Fruit fly (Drosophila melanogaster) whole organism, prepupa: ENCODE data around the gene CG42780.

Experiments
- Blimp-1 ChIP-seq: fragments of 200-800 bp; sonication (Bioruptor generic); optimal IDR thresholded peaks from 3 replicates; lab custom pipeline; 2017; ENCODE audit warnings: missing biosample characterization, missing genetic modification characterization, mild to moderate bottlenecking, moderate library complexity, missing genetic modification reagents
- CG10631 ChIP-seq: fragments of 200-800 bp; sonication (Bioruptor generic); optimal IDR thresholded peaks from 2 replicates; lab custom pipeline; 2016; ENCODE audit warnings: missing biosample characterization, missing genetic modification characterization
- CG10669 ChIP-seq: fragments of 200-800 bp; sonication (Bioruptor generic); optimal IDR thresholded peaks from 3 replicates; lab custom pipeline; 2018; ENCODE audit warnings: missing biosample characterization, mild to moderate bottlenecking, missing genetic modification characterization, moderate library complexity
- CG11294 ChIP-seq: fragments of 200-800 bp; sonication (Bioruptor generic); IDR thresholded peaks from 2 replicates; pipeline ENCODE4 v1.3.6; 2022; ENCODE audit warnings: missing biosample characterization, missing genetic modification characterization
- CG11762 ChIP-seq: fragments of 200-800 bp; sonication (Bioruptor generic); optimal IDR thresholded peaks from 3 replicates; lab custom pipeline; 2016; ENCODE audit warnings: missing biosample characterization, missing genetic modification characterization; ENCODE audit not compliant: insufficient read depth
- CG11902 ChIP-seq: fragments of 200-800 bp; sonication (Bioruptor generic); optimal IDR thresholded peaks from 3 replicates; lab custom pipeline; 2016; ENCODE audit warnings: missing biosample characterization, missing genetic modification characterization
- CG15336 ChIP-seq: fragments of 200-800 bp; sonication (Bioruptor generic); IDR thresholded peaks from 2 replicates; pipeline ENCODE4 v1.3.6; 2022; ENCODE audit warnings: missing biosample characterization, missing genetic modification characterization
- CG3032 ChIP-seq: fragments of 200-800 bp; optimal IDR thresholded peaks from 2 replicates; lab custom pipeline; 2019; ENCODE audit warnings: missing biosample characterization, mild to moderate bottlenecking, missing genetic modification characterization, moderate library complexity
- CG32006 ChIP-seq: fragments of 200-800 bp; sonication (Bioruptor generic); optimal IDR thresholded peaks from 3 replicates; lab custom pipeline; 2017; ENCODE audit warnings: missing biosample characterization, mild to moderate bottlenecking, missing genetic modification characterization
- CG34406 ChIP-seq: fragments of 200-800 bp; sonication (Bioruptor generic); optimal IDR thresholded peaks from 3 replicates; lab custom pipeline; 2016; ENCODE audit warnings: missing biosample characterization, missing genetic modification characterization
- CG3919 ChIP-seq: fragments of 200-800 bp; sonication (Bioruptor generic); optimal IDR thresholded peaks from 3 replicates; lab custom pipeline; 2016; ENCODE audit warnings: missing biosample characterization, missing genetic modification characterization
- CG4318 ChIP-seq: fragments of 200-800 bp; sonication (Bioruptor generic); optimal IDR thresholded peaks from 3 replicates; lab custom pipeline; 2017; ENCODE audit warnings: missing biosample characterization, mild to moderate bottlenecking, missing genetic modification characterization
- CG6163 ChIP-seq: fragments of 200-800 bp; sonication (Bioruptor generic); IDR thresholded peaks from 3 replicates; pipeline ENCODE4 v1.3.6; 2022; ENCODE audit warnings: missing biosample characterization, missing genetic modification characterization
- CG6276 ChIP-seq: fragments of 200-800 bp; sonication (Bioruptor generic); optimal IDR thresholded peaks from 2 replicates; lab custom pipeline; 2017; ENCODE audit warnings: missing biosample characterization, mild to moderate bottlenecking, missing genetic modification characterization
- CG6792 ChIP-seq: fragments of 200-800 bp; sonication (Bioruptor generic); optimal IDR thresholded peaks from 3 replicates; lab custom pipeline; 2016; ENCODE audit warnings: missing biosample characterization, missing genetic modification characterization
- CG6808 ChIP-seq: fragments of 200-800 bp; sonication (Bioruptor generic); optimal IDR thresholded peaks from 3 replicates; lab custom pipeline; 2017; ENCODE audit warnings: missing biosample characterization, missing genetic modification characterization, mild to moderate bottlenecking, moderate library complexity, missing genetic modification reagents
- CG7368 ChIP-seq: fragments of 200-800 bp; sonication (Bioruptor generic); optimal IDR thresholded peaks from 3 replicates; lab custom pipeline; 2016; ENCODE audit warnings: missing biosample characterization, missing genetic modification characterization
- CG8119 ChIP-seq: fragments of 200-800 bp; sonication (Bioruptor generic); IDR thresholded peaks from 3 replicates; pipeline ENCODE4 v1.3.6; 2022; ENCODE audit warnings: missing biosample characterization, missing genetic modification characterization
- CG8632 ChIP-seq: fragments of 200-800 bp; sonication (Bioruptor generic); optimal IDR thresholded peaks from 3 replicates; lab custom pipeline; 2016; ENCODE audit warnings: missing biosample characterization, missing genetic modification characterization
- CG9139 ChIP-seq: fragments of 200-800 bp; sonication (Bioruptor generic); optimal IDR thresholded peaks from 3 replicates; lab custom pipeline; 2017; ENCODE audit warnings: missing biosample characterization, mild to moderate bottlenecking, missing genetic modification characterization
- Eip93F ChIP-seq: fragments of 200-800 bp; sonication (Bioruptor generic); optimal IDR thresholded peaks from 2 replicates; lab custom pipeline; 2016; ENCODE audit warnings: missing biosample characterization, mild to moderate bottlenecking, missing genetic modification characterization
- Ets21C ChIP-seq: fragments of 200-800 bp; sonication (Bioruptor generic); optimal IDR thresholded peaks from 3 replicates; lab custom pipeline; 2016; ENCODE audit warnings: missing biosample characterization, missing genetic modification characterization
- Hr38 ChIP-seq: sonication (Bioruptor generic); optimal IDR thresholded peaks from 2 replicates; lab custom pipeline; 2016; ENCODE audit warnings: missing biosample characterization, missing genetic modification characterization
- Hr39 ChIP-seq: fragments of 200-800 bp; sonication (Bioruptor generic); optimal IDR thresholded peaks from 2 replicates; lab custom pipeline; 2016; ENCODE audit warnings: missing biosample characterization, missing genetic modification characterization
- Lpt ChIP-seq: fragments of 200-800 bp; sonication (Bioruptor generic); optimal IDR thresholded peaks from 3 replicates; lab custom pipeline; 2016; ENCODE audit warnings: missing biosample characterization, missing genetic modification characterization
- OdsH ChIP-seq: fragments of 200-800 bp; sonication (Bioruptor generic); optimal IDR thresholded peaks from 3 replicates; lab custom pipeline; 2016; ENCODE audit warnings: missing biosample characterization, missing genetic modification characterization
- Sox14 ChIP-seq: fragments of 200-800 bp; sonication (Bioruptor generic); optimal IDR thresholded peaks from 3 replicates; lab custom pipeline; 2016; ENCODE audit warnings: missing biosample characterization, missing genetic modification characterization
- Sox15 ChIP-seq: fragments of 200-800 bp; sonication (Bioruptor generic); optimal IDR thresholded peaks from 3 replicates; lab custom pipeline; 2016; ENCODE audit warnings: missing biosample characterization, missing genetic modification characterization
- achi ChIP-seq: fragments of 200-800 bp; sonication (Bioruptor generic); optimal IDR thresholded peaks from 3 replicates; lab custom pipeline; 2016; ENCODE audit warnings: missing biosample characterization, missing genetic modification characterization
- acj6 ChIP-seq: fragments of 200-800 bp; sonication (Bioruptor generic); optimal IDR thresholded peaks from 3 replicates; lab custom pipeline; 2016; ENCODE audit warnings: missing biosample characterization, missing genetic modification characterization
- dsx ChIP-seq: fragments of 200-800 bp; optimal IDR thresholded peaks from 3 replicates; lab custom pipeline; 2019; ENCODE audit warnings: missing biosample characterization, mild to moderate bottlenecking, missing genetic modification characterization, moderate library complexity; ENCODE audit not compliant: poor library complexity, severe bottlenecking
- eg ChIP-seq: fragments of 200-800 bp; sonication (Bioruptor generic); IDR thresholded peaks from 3 replicates; pipeline ENCODE4 v1.3.6; 2022; ENCODE audit warnings: missing biosample characterization, missing genetic modification characterization
- esn ChIP-seq: fragments of 200-800 bp; sonication (Bioruptor generic); optimal IDR thresholded peaks from 2 replicates; lab custom pipeline; 2016; ENCODE audit warnings: missing biosample characterization, mild to moderate bottlenecking, missing genetic modification characterization, moderate library complexity
- fd85E ChIP-seq: fragments of 200-800 bp; sonication (Bioruptor generic); optimal IDR thresholded peaks from 3 replicates; lab custom pipeline; 2016; ENCODE audit warnings: missing biosample characterization, missing genetic modification characterization
- fkh ChIP-seq: fragments of 200-800 bp; sonication (Bioruptor generic); optimal IDR thresholded peaks from 3 replicates; lab custom pipeline; 2017; ENCODE audit warnings: missing biosample characterization, mild to moderate bottlenecking, missing genetic modification characterization, moderate library complexity
- lz ChIP-seq: fragments of 200-800 bp; sonication (Bioruptor generic); optimal IDR thresholded peaks from 3 replicates; lab custom pipeline; 2016; ENCODE audit warnings: missing biosample characterization, missing genetic modification characterization
- net ChIP-seq: fragments of 200-800 bp; sonication (Bioruptor generic); optimal IDR thresholded peaks from 3 replicates; lab custom pipeline; 2016; ENCODE audit warnings: missing biosample characterization, missing genetic modification characterization
- pdm3 ChIP-seq: fragments of 200-800 bp; sonication (Bioruptor generic); optimal IDR thresholded peaks from 3 replicates; lab custom pipeline; 2016; ENCODE audit warnings: missing biosample characterization, missing genetic modification characterization
- salr ChIP-seq, 2 experiments: fragments of 200-800 bp; sonication (Bioruptor generic); optimal IDR thresholded peaks; 3 replicates each; lab custom pipeline; 2016 to 2018; ENCODE audit warnings: missing biosample characterization in 2 of 2, missing genetic modification characterization in 2 of 2, mild to moderate bottlenecking in 1 of 2
- ss ChIP-seq, 2 experiments: fragments of 200-800 bp; sonication (Bioruptor generic); optimal IDR thresholded peaks; 2 replicates in 1 of 2; 3 replicates in 1 of 2; lab custom pipeline; 2017 to 2018; ENCODE audit warnings: mild to moderate bottlenecking in 2 of 2, missing biosample characterization in 2 of 2, missing genetic modification characterization in 2 of 2, moderate library complexity in 1 of 2
- svp ChIP-seq: fragments of 200-800 bp; sonication (Bioruptor generic); peaks from one replicate; lab custom pipeline; 2016; ENCODE audit warnings: missing biosample characterization, missing genetic modification characterization
- topi ChIP-seq: fragments of 200-800 bp; sonication (Bioruptor generic); optimal IDR thresholded peaks from 3 replicates; lab custom pipeline; 2016; ENCODE audit warnings: missing biosample characterization, missing genetic modification characterization
- vri ChIP-seq: fragments of 200-800 bp; sonication (Bioruptor generic); optimal IDR thresholded peaks from 3 replicates; lab custom pipeline; 2016; ENCODE audit warnings: missing biosample characterization, mild to moderate bottlenecking, missing genetic modification characterization

CG42780 gene

DNA sequence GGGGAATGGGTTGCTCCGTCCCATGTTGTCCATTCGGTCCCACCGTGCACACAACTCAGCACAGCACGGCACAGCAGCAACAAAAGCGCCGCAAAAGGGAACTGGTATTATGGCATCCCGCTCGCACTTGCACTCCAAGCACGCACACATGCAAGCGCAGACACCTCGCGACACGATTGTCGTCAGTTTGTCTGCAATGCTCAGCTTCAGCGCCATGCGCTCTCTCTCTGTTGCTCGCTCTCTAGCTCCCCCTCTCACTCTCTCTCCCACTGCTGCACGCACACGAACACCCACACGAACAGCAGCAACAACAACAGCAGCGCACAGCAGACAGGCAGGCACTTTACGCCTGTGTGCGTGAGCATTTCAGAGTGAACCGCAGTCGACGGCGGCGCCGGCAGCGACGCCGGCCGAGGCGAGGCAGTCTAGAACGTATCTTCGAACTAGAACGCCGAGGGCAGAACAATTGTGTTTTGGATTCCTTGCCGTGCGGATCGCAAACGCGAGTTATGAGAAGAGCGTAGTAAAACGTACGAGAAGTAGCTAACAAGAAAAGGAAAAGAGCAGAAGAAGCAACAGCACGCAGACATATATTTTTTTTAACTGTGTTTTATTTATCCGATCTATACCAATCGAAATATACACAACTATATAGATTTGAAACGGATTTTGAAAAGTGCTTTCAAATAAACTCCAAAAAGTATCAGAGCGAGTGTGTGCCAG lies 24.4 kb downstream of the CG42780 start, which contains the start of gene brk:
Gene brk, plus strand, starts transcription at position 462 of the 723 bp plus-strand sequence.
- TF ChIP-seq CG11762 (GFP tag; lab: Kevin White, UChicago) (no peak), Hr38 (GFP tag; lab: Kevin White, UChicago) (no peak), achi (GFP tag; lab: Kevin White, UChicago) (no peak), Hr39 (no peak), acj6 (GFP tag; lab: Kevin White, UChicago) (no peak), CG6808 (GFP tag; lab: Kevin White, UChicago) (no peak), salr (GFP tag; optimal IDR thresholded peaks at IDR 0.05; lab: Kevin White, UChicago) (no peak), lz (GFP tag; lab: Kevin White, UChicago) (no peak), CG34406 (no peak), CG32006 (GFP tag; lab: Kevin White, UChicago) (no peak), pdm3 (GFP tag; lab: Kevin White, UChicago) (no peak), svp (peak; percentile 68), topi (GFP tag; lab: Kevin White, UChicago) (no peak), Sox14 (GFP tag; lab: Kevin White, UChicago) (peak; percentile 12), Lpt (GFP tag; lab: Kevin White, UChicago) (peak; percentile 54), ss (GFP tag; optimal IDR thresholded peaks at IDR 0.05; lab: Kevin White, UChicago) (peak in 1 of 2 experiments; percentile 51), fd85E (peak; percentile 21), CG8632 (no peak), fkh (GFP tag; lab: Kevin White, UChicago) (no peak), eg (GFP tag; lab: Robert Waterston, UW) (0 out of 3 replicates have a peak, but pooled peaks have one; percentile 6), dsx (GFP tag; lab: Kevin White, UChicago) (peak; percentile 28), CG3919 (GFP tag; lab: Kevin White, UChicago) (no peak), vri (peak; percentile 78), CG6163 (GFP tag; lab: Robert Waterston, UW) (peak; percentile 55; the same call in 2 of the 3 replicates), CG9139 (GFP tag; lab: Kevin White, UChicago) (no peak), OdsH (no peak), CG15336 (GFP tag; lab: Robert Waterston, UW) (0 out of 2 replicates have a peak, but pooled peaks have one; percentile 12), CG7368 (peak; percentile 36), CG4318 (GFP tag; lab: Kevin White, UChicago) (no peak)

DNA sequence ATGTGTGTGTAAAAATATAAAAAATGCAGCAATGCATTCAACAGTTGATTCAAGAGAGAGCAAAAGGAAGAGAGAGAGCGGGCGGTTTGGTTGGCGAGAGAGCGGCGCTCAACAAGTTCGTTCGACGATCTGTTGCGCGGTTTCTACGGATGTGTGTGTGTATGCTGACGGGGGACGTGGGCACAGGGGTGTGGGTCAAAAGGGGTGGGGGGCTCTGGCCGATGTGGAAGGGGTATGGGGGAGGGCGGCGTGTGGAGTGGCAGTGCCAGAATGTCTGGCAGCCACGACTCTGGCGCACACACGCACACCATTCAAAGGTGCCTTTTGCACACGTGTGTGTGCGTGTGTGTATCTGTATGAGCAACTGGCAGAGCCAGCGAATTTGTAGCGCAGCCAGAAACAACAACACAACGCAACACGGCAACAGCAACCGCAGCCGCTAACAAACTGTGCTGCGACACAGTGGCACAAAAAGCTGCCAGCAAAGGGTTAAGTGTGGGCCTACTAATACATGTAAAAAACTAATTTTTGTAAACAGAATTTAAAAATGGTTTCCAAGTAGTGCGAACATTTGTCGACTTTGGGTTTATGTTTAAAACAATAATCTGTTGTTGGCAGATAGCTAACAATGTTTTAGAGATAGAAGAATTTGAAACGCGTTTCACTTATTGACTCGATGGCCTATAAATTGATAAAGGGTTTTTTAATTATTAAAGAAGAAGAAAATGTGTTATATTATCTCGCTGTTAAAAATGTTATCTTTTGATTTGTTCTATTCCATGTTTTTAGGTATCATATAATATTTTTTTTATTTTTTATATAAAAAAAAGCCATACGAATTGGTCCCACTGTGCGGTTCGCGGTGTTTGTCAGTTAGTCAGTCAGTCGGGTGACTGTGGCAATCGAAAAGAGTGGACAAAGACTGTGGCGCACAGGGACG lies 25.2 kb downstream of the CG42780 start:
- TF ChIP-seq CG15336 (GFP tag; lab: Robert Waterston, UW), result no peak; the same call in none of the 2 replicates
- peak; percentile 86 for TF ChIP-seq CG8119 (GFP tag; lab: Robert Waterston, UW)
- TF ChIP-seq CG11294 (GFP tag; lab: Robert Waterston, UW), result peak; percentile 84
- peak; percentile 84 to 96 for TF ChIP-seq salr (GFP tag; optimal IDR thresholded peaks at IDR 0.05; lab: Kevin White, UChicago)
- TF ChIP-seq CG6276, result peak; percentile 98
- peak; percentile 88 for TF ChIP-seq CG6792
- peak; percentile 81 for TF ChIP-seq Blimp-1 (GFP tag; lab: Kevin White, UChicago)
- peak; percentile 62 for TF ChIP-seq Eip93F
- TF ChIP-seq esn (GFP tag; lab: Kevin White, UChicago), result peak; percentile 94
- TF ChIP-seq CG8632, result peak; percentile 95
- peak; percentile 37 to 93 for TF ChIP-seq ss (GFP tag; optimal IDR thresholded peaks at IDR 0.05; lab: Kevin White, UChicago)
- peak; percentile 96 for TF ChIP-seq CG3032 (tag; lab: Kevin White, UChicago)
- TF ChIP-seq CG11902, result peak; percentile 91
- TF ChIP-seq lz (GFP tag; lab: Kevin White, UChicago), result peak; percentile 94
- peak; percentile 94 for TF ChIP-seq achi (GFP tag; lab: Kevin White, UChicago)
- peak; percentile 74 for TF ChIP-seq net
- peak; percentile 96 for TF ChIP-seq CG10631 (GFP tag; lab: Kevin White, UChicago)
- peak; percentile 94 for TF ChIP-seq CG10669 (GFP tag; lab: Kevin White, UChicago)
- peak; percentile 83 for TF ChIP-seq Ets21C
- peak; percentile 87 for TF ChIP-seq CG6808 (GFP tag; lab: Kevin White, UChicago)
- peak; percentile 94 for TF ChIP-seq Sox15 (GFP tag; lab: Kevin White, UChicago)
- peak; percentile 95 for TF ChIP-seq topi (GFP tag; lab: Kevin White, UChicago)
- peak; percentile 62 for TF ChIP-seq CG6163 (GFP tag; lab: Robert Waterston, UW)
- peak; percentile 91 for TF ChIP-seq Sox14 (GFP tag; lab: Kevin White, UChicago)
- TF ChIP-seq CG7368, result peak; percentile 58
- peak; percentile 99 for TF ChIP-seq CG4318 (GFP tag; lab: Kevin White, UChicago)
- peak; percentile 87 for TF ChIP-seq CG9139 (GFP tag; lab: Kevin White, UChicago)
- peak; percentile 92 for TF ChIP-seq CG34406
- no peak for TF ChIP-seq Hr38 (GFP tag; lab: Kevin White, UChicago)
